Fruit fly (Drosophila melanogaster) whole organism, pupa: ENCODE results near the gene Gem3.

Source experiments
- CG10348 ChIP-seq: fragments of 200-800 bp; sonication (Bioruptor generic); IDR thresholded peaks from 2 replicates; pipeline ENCODE4 v1.3.6; 2022; ENCODE audit warnings: missing biosample characterization, missing genetic modification characterization
- CG14655 ChIP-seq: fragments of 200-800 bp; sonication (Bioruptor generic); optimal IDR thresholded peaks from 3 replicates; lab custom pipeline; 2017; ENCODE audit warnings: mild to moderate bottlenecking, missing biosample characterization, missing genetic modification reagents, missing genetic modification characterization
- CG32121 ChIP-seq: fragments of 200-800 bp; sonication (Bioruptor generic); IDR thresholded peaks from 2 replicates; pipeline ENCODE4 v1.3.6; 2022; ENCODE audit warnings: missing biosample characterization, missing genetic modification characterization
- CG4496 ChIP-seq: fragments of 200-800 bp; sonication (Bioruptor generic); IDR thresholded peaks from 3 replicates; pipeline ENCODE4 v1.3.6; 2022; ENCODE audit warnings: missing biosample characterization, missing genetic modification characterization
- CG8301 ChIP-seq: fragments of 200-800 bp; sonication (Bioruptor generic); optimal IDR thresholded peaks from 2 replicates; lab custom pipeline; 2018; ENCODE audit warnings: missing biosample characterization, mild to moderate bottlenecking, missing genetic modification characterization
- CG9948 ChIP-seq: fragments of 200-800 bp; sonication (Bioruptor generic); optimal IDR thresholded peaks from 2 replicates; lab custom pipeline; 2018; ENCODE audit warnings: missing biosample characterization, mild to moderate bottlenecking, missing genetic modification characterization, moderate library complexity
- D1 ChIP-seq: fragments of 200-800 bp; sonication (Bioruptor generic); optimal IDR thresholded peaks from 2 replicates; lab custom pipeline; 2018; ENCODE audit warnings: missing biosample characterization, mild to moderate bottlenecking, missing genetic modification characterization, moderate library complexity
- EcR ChIP-seq: fragments of 200-800 bp; sonication (Bioruptor generic); optimal IDR thresholded peaks from 3 replicates; lab custom pipeline; 2019; ENCODE audit warnings: missing biosample characterization, missing genetic modification characterization, mild to moderate bottlenecking, moderate library complexity, missing genetic modification reagents
- Ets98B ChIP-seq: fragments of 200-800 bp; sonication (Bioruptor generic); IDR thresholded peaks from 2 replicates; pipeline ENCODE4 v1.3.6; 2022; ENCODE audit warnings: missing biosample characterization, missing genetic modification characterization
- Pif1B ChIP-seq: fragments of 200-800 bp; sonication (Bioruptor generic); optimal IDR thresholded peaks from 3 replicates; lab custom pipeline; 2016; ENCODE audit warnings: missing biosample characterization, missing genetic modification characterization
- Snoo ChIP-seq: fragments of 200-800 bp; sonication (Bioruptor generic); optimal IDR thresholded peaks from 3 replicates; lab custom pipeline; 2017; ENCODE audit warnings: missing biosample characterization, mild to moderate bottlenecking, missing genetic modification characterization, inconsistent platforms
- gl ChIP-seq: fragments of 200-800 bp; sonication (Bioruptor generic); optimal IDR thresholded peaks from 2 replicates; lab custom pipeline; 2018; ENCODE audit warnings: missing biosample characterization, mild to moderate bottlenecking, missing genetic modification characterization
- rn ChIP-seq: fragments of 200-800 bp; sonication (Bioruptor generic); IDR thresholded peaks from 2 replicates; pipeline ENCODE4 v1.3.6; 2022; ENCODE audit warnings: missing biosample characterization, missing genetic modification characterization

- no peak for TF ChIP-seq D1
- TF ChIP-seq CG14655, result no peak
- no peak for TF ChIP-seq Snoo (tag; lab: Kevin White, UChicago)
- no peak for TF ChIP-seq Pif1B
- no peak for TF ChIP-seq CG32121 (GFP tag; lab: Robert Waterston, UW)
- no peak for TF ChIP-seq CG9948 (tag; lab: Kevin White, UChicago)
- TF ChIP-seq CG10348, result no peak
- TF ChIP-seq Ets98B (GFP tag; lab: Robert Waterston, UW), result no peak
- no peak for TF ChIP-seq EcR (GFP tag; lab: Kevin White, UChicago)
- no peak for TF ChIP-seq CG4496 (GFP tag; lab: Robert Waterston, UW)
- no peak for TF ChIP-seq rn
- no peak for TF ChIP-seq gl (tag; lab: Kevin White, UChicago)
- TF ChIP-seq CG8301 (tag; lab: Kevin White, UChicago), result no peak
These were observed 13.2 kb downstream of the Gem3 start for dm6 chr3L:10449725-10450124.
